Fruit fly (Drosophila melanogaster) Kc167 (cell line): ENCODE measurements around the gene dod.

Source experiments
- Myc ChIP-seq: fragments of >200 bp; optimal IDR thresholded peaks from 2 replicates; lab custom pipeline; 2017; ENCODE audit warnings: missing external identifiers
- Sin3A ChIP-seq: fragments of >200 bp; optimal IDR thresholded peaks from 2 replicates; lab custom pipeline; 2018; ENCODE audit warnings: missing external identifiers
- h ChIP-seq: fragments of >200 bp; optimal IDR thresholded peaks from 3 replicates; lab custom pipeline; 2018; ENCODE audit warnings: missing external identifiers
- insv ChIP-seq: fragments of >200 bp; optimal IDR thresholded peaks from 3 replicates; lab custom pipeline; 2018; ENCODE audit warnings: missing external identifiers
- psq ChIP-seq: fragments of >200 bp; optimal IDR thresholded peaks from 2 replicates; lab custom pipeline; 2017; ENCODE audit warnings: missing external identifiers
- ttk ChIP-seq: sonication (Bioruptor generic); optimal IDR thresholded peaks from 2 replicates; lab custom pipeline; 2017; ENCODE audit warnings: missing external identifiers

The dod gene

dm6 chrX:21338153-21338552, 7.0 kb upstream of the dod start:
- TF ChIP-seq psq (lab: Kevin White, UChicago) (no peak), Sin3A (lab: Kevin White, UChicago) (no peak), Myc (lab: Kevin White, UChicago) (no peak), h (no peak)

dm6 chrX:21339476-21339931, 5.7 kb upstream of the dod start, which contains the start of the genes tty and fliI:
TSS of gene tty (minus strand) at chrX:21339676.
TSS of gene fliI (plus strand) at chrX:21339741.
- TF ChIP-seq insv = no peak
- TF ChIP-seq Myc (lab: Kevin White, UChicago) = no peak
- TF ChIP-seq Sin3A (lab: Kevin White, UChicago) = no peak
- TF ChIP-seq h = no peak
- no peak for TF ChIP-seq psq (lab: Kevin White, UChicago)
- TF ChIP-seq ttk (lab: Kevin White, UChicago) = no peak

dm6 chrX:21349800-21350309, 4.7 kb downstream of the dod start, which contains the start of the genes peng and sol:
TSS of gene peng (minus strand) at chrX:21349843.
TSS of gene sol (plus strand) at chrX:21350280.
- TF ChIP-seq Sin3A (lab: Kevin White, UChicago) = no peak
- TF ChIP-seq h = no peak
- TF ChIP-seq insv = no peak
- no peak for TF ChIP-seq Myc (lab: Kevin White, UChicago)
- TF ChIP-seq psq (lab: Kevin White, UChicago) = no peak
- no peak for TF ChIP-seq ttk (lab: Kevin White, UChicago)

- TF ChIP-seq psq (lab: Kevin White, UChicago) = no peak
- no peak for TF ChIP-seq ttk (lab: Kevin White, UChicago)
These were observed 6.2 kb downstream of the dod start for dm6 chrX:21351210-21351824.

- TF ChIP-seq insv = no peak
- TF ChIP-seq ttk (lab: Kevin White, UChicago) = no peak
- TF ChIP-seq h = no peak
- TF ChIP-seq Sin3A (lab: Kevin White, UChicago) = no peak
- no peak for TF ChIP-seq psq (lab: Kevin White, UChicago)
- no peak for TF ChIP-seq Myc (lab: Kevin White, UChicago)
These were observed 8.4 kb downstream of the dod start for dm6 chrX:21353541-21353940.

dm6 chrX:21357810-21358671, 12.9 kb downstream of the dod start, which contains the start of gene Septin1:
TSS of gene Septin1 (plus strand) at chrX:21358286.
- no peak for TF ChIP-seq psq (lab: Kevin White, UChicago)
- TF ChIP-seq insv = no peak

dm6 chrX:21362878-21363277, 17.7 kb downstream of the dod start, which contains the start of the genes bbx and waw:
TSS of gene bbx (plus strand) at chrX:21363028.
TSS of gene waw (plus strand) at chrX:21363028.
- TF ChIP-seq insv (no peak), psq (lab: Kevin White, UChicago) (no peak), Sin3A (lab: Kevin White, UChicago) (no peak), ttk (lab: Kevin White, UChicago) (no peak), Myc (lab: Kevin White, UChicago) (no peak), h (no peak)

dm6 chrX:21365421-21365820, 20.3 kb downstream of the dod start:
- TF ChIP-seq psq (lab: Kevin White, UChicago) (no peak), ttk (lab: Kevin White, UChicago) (no peak), Myc (lab: Kevin White, UChicago) (no peak), Sin3A (lab: Kevin White, UChicago) (no peak), h (no peak), insv (no peak)

- TF ChIP-seq Myc (lab: Kevin White, UChicago) (no peak), insv (no peak), h (no peak), Sin3A (lab: Kevin White, UChicago) (no peak), psq (lab: Kevin White, UChicago) (no peak), ttk (lab: Kevin White, UChicago) (no peak)
These were observed 21.3 kb downstream of the dod start for dm6 chrX:21366311-21366990.

- TF ChIP-seq ttk (lab: Kevin White, UChicago) = no peak
- no peak for TF ChIP-seq psq (lab: Kevin White, UChicago)
- TF ChIP-seq insv = no peak
These were observed 22.4 kb downstream of the dod start for dm6 chrX:21367363-21368072.

- TF ChIP-seq psq (lab: Kevin White, UChicago) = no peak
- TF ChIP-seq insv = no peak
- no peak for TF ChIP-seq Sin3A (lab: Kevin White, UChicago)
- TF ChIP-seq ttk (lab: Kevin White, UChicago) = no peak
- no peak for TF ChIP-seq Myc (lab: Kevin White, UChicago)
- TF ChIP-seq h = no peak
These were observed 23.3 kb downstream of the dod start for dm6 chrX:21368410-21368918.
